Fruit fly (Drosophila melanogaster): ENCODE measurements around the gene CG31633.

The CG31633 gene

DNA sequence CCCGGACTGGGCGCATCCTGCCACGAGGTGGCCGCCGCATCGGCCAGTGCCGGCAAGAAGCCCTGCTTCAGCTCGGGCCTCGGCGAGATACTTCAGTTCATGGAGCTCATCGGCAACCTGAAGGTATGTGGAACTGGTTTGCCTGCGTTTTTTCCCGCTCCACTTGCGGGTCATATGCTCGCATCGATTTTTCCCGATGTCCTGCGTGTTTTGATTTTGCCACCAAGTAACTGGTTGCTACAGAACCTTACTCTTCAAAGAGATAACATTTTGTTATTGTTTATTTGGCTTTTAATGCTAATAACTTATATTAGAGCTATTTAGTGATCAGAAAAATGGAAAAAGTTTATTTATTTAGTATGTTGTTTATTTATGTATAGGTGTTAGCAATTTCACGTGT is 43.0 kb downstream of the CG31633 start:
- TF ChIP-seq noc (tag; optimal IDR thresholded peaks at IDR 0.05), result no peak

DNA sequence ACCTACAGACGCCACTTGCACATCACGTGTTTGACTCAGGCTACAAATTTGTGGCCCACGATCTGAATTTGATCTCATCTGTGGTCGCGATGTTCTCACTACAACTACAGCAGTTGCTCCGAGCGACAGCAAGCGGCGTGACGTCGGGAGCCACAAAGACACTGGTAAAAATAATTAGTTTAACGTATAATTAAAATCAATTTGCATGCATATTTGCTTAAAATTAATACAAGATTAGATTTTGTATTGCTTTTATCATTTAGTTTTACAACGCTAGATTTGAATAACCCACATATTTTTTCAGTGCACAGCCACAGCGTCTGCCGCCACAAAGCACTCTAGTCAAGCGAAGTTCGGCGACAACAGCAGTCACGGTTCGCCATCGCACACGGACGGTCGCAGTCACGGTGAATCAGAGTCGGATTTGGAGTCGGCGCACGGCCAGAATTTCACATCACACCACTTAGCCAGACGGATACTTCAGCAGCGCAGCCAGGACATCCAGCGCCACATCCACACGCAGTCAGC is 43.6 kb downstream of the CG31633 start:
- TF ChIP-seq noc (tag; optimal IDR thresholded peaks at IDR 0.05), result peak; percentile 100

DNA sequence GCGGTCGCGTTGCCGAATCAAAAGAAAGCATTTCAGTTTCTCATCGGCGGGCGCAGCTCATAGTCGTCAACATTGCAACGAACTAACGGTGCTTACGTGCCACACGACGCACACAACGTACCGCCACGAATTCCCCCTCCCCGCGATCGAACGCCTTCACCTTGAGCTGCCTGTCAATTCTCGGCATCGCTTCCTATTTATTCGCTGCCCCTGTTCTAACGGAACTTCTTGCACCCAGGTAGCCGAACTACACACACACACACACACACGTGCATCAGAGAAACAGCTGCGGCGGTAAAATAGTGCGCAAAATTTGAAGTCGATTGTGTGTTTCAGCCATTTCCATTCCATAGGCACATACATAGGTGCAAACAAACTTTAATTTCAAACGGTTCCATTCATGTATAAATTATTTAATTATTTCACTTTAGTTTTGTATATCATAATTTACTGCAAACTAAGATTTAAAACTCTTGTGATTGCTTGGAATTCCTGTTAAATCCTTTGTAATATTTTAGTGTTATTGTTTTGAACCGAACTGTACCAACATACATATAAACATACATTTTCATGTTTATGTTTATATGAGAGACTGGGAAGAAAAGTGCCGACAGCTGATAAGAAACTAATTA is 44.6 kb downstream of the CG31633 start:
- no peak for TF ChIP-seq noc (tag; optimal IDR thresholded peaks at IDR 0.05)

DNA sequence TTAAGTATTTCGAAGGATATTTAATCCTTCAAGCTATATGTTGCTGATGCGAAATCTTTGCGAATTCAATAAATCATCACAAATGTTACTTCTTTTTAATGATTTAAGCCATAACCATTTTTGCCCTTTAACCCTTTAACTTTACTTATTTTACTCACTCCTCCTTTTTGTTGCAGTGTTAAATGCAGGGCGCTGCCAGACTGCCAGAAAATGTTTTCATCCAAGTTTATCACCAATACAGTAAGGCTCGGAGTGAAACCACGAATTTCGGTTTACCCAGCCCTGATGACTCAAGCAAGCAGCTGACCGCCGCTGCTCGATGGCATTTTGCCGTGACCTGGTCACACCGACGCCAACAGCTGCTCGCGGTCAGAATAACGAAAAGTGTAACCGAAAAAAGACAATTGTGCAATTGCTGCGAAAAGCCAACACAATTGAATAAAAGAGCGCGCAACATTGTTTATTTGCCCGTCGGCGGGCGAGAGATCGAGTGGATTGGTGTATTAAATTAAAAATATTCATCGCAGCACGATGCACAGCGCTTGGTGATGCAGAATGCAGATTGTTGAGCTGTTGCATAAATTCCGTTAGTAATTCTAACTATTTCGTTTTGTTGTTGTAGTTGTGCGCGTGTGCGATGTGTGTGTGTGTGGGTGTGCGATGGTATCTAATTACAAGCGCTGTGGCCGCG is 45.3 kb downstream of the CG31633 start, which contains the start of gene CG11050:
Gene CG11050, plus strand, starts transcription at position 329 of the 691 bp plus-strand sequence.
- TF ChIP-seq noc (tag; optimal IDR thresholded peaks at IDR 0.05), result peak; percentile 16
